Worm (Caenorhabditis elegans) whole organism, L4 larva: ENCODE measurements around the gene ZK829.1.
A peak's percentile ranks its signal among the peaks of the same experiment; 100 is the strongest.

Experiments used
- F26F4.8 ChIP-seq: fragments of 200-800 bp; sonication (Bioruptor generic); conservative IDR thresholded peaks from 2 replicates; pipeline ENCODE4 v1.3.6; 2022; ENCODE audit warnings: missing genetic modification characterization, missing compliant biosample characterization
- F37D6.2 ChIP-seq: sonication (generic microtip); optimal IDR thresholded peaks from 2 replicates; lab custom pipeline; 2016; ENCODE audit warnings: mild to moderate bottlenecking, missing genetic modification characterization, missing compliant biosample characterization
- F49E8.2 ChIP-seq: sonication (generic microtip); optimal IDR thresholded peaks from 2 replicates; lab custom pipeline; 2016; ENCODE audit warnings: missing compliant biosample characterization, mild to moderate bottlenecking, missing genetic modification characterization, borderline replicate concordance
- R02D3.7 ChIP-seq: fragments of 150-350 bp; sonication (generic microtip); optimal IDR thresholded peaks from 3 replicates; lab custom pipeline; 2014; ENCODE audit warnings: missing biosample characterization, missing genetic modification characterization
- T26A8.4 ChIP-seq: fragments of 200-800 bp; sonication (Bioruptor generic); IDR thresholded peaks from 2 replicates; pipeline ENCODE4 v1.3.6; 2022; ENCODE audit warnings: missing genetic modification characterization, missing compliant biosample characterization
- Y105C5A.15 ChIP-seq: fragments of 200-800 bp; sonication (Bioruptor generic); IDR thresholded peaks from 2 replicates; pipeline ENCODE4 v1.3.6; 2022; ENCODE audit warnings: missing genetic modification characterization, missing compliant biosample characterization
- Y5F2A.4 ChIP-seq: fragments of 200-800 bp; sonication (Bioruptor generic); optimal IDR thresholded peaks from 2 replicates; lab custom pipeline; 2018; ENCODE audit warnings: mild to moderate bottlenecking, missing genetic modification characterization, missing compliant biosample characterization
- ZK337.2 ChIP-seq: fragments of 200-800 bp; sonication (Bioruptor generic); IDR thresholded peaks from 2 replicates; pipeline ENCODE4 v1.3.6; 2022; ENCODE audit warnings: missing genetic modification reagents, missing genetic modification characterization, missing compliant biosample characterization
- aha-1 ChIP-seq: fragments of 150-350 bp; peaks from one replicate; lab custom pipeline; 2014; ENCODE audit warnings: missing biosample characterization, missing genetic modification characterization
- ceh-20 ChIP-seq: fragments of 200-800 bp; sonication (Bioruptor generic); IDR thresholded peaks from 2 replicates; pipeline ENCODE4 v1.3.6; 2022; ENCODE audit warnings: missing genetic modification reagents, missing genetic modification characterization, missing compliant biosample characterization
- ceh-62 ChIP-seq: sonication (generic microtip); optimal IDR thresholded peaks from 2 replicates; lab custom pipeline; 2017; ENCODE audit warnings: missing biosample characterization, missing genetic modification characterization
- ceh-82 ChIP-seq: sonication (generic microtip); optimal IDR thresholded peaks from 2 replicates; lab custom pipeline; 2017; ENCODE audit warnings: missing biosample characterization, missing genetic modification characterization
- daf-19 ChIP-seq: fragments of 200-800 bp; sonication (Bioruptor generic); conservative IDR thresholded peaks from 2 replicates; pipeline ENCODE4 v1.3.6; 2022; ENCODE audit warnings: missing genetic modification characterization, missing compliant biosample characterization
- daf-8 ChIP-seq: fragments of 200-800 bp; sonication (Bioruptor generic); IDR thresholded peaks from 2 replicates; pipeline ENCODE4 v1.3.6; 2022; ENCODE audit warnings: missing genetic modification characterization, missing compliant biosample characterization
- dmd-6 ChIP-seq: fragments of 200-800 bp; sonication (Bioruptor generic); IDR thresholded peaks from 2 replicates; pipeline ENCODE4 v1.3.6; 2022; ENCODE audit warnings: missing genetic modification reagents, missing genetic modification characterization, missing compliant biosample characterization
- dmd-8 ChIP-seq: fragments of 200-800 bp; sonication (Bioruptor generic); IDR thresholded peaks from 2 replicates; pipeline ENCODE4 v1.3.6; 2022; ENCODE audit warnings: missing genetic modification characterization, missing compliant biosample characterization
- dmd-9 ChIP-seq: fragments of 200-800 bp; sonication (Bioruptor generic); IDR thresholded peaks from 2 replicates; pipeline ENCODE4 v1.3.6; 2022; ENCODE audit warnings: missing genetic modification reagents, missing genetic modification characterization, missing compliant biosample characterization
- dve-1 ChIP-seq: sonication (generic microtip); optimal IDR thresholded peaks from 2 replicates; lab custom pipeline; 2017; ENCODE audit warnings: antibody characterized with exemption, mild to moderate bottlenecking, missing genetic modification characterization, missing compliant biosample characterization; ENCODE audit not compliant: insufficient read depth
- fkh-10 ChIP-seq: fragments of 150-350 bp; optimal IDR thresholded peaks from 2 replicates; lab custom pipeline; 2014; ENCODE audit warnings: missing biosample characterization, missing genetic modification reagents, missing genetic modification characterization
- hlh-30 ChIP-seq: sonication (generic microtip); optimal IDR thresholded peaks from 2 replicates; lab custom pipeline; 2017; ENCODE audit warnings: antibody characterized with exemption, mild to moderate bottlenecking, missing genetic modification characterization, missing compliant biosample characterization; ENCODE audit not compliant: insufficient read depth
- hmg-1.1 ChIP-seq: fragments of 200-800 bp; sonication (Bioruptor generic); IDR thresholded peaks from 2 replicates; pipeline ENCODE4 v1.3.6; 2022; ENCODE audit warnings: missing genetic modification reagents, missing genetic modification characterization, missing compliant biosample characterization
- lim-7 ChIP-seq: fragments of 200-800 bp; sonication (Bioruptor generic); IDR thresholded peaks from 2 replicates; pipeline ENCODE4 v1.3.6; 2022; ENCODE audit warnings: missing genetic modification characterization, missing compliant biosample characterization
- lin-13 ChIP-seq: fragments of 150-350 bp; optimal IDR thresholded peaks from 2 replicates; lab custom pipeline; 2014; ENCODE audit warnings: missing biosample characterization, missing genetic modification reagents, missing genetic modification characterization
- lin-29 ChIP-seq: fragments of 200-800 bp; sonication (Bioruptor generic); IDR thresholded peaks from 2 replicates; pipeline ENCODE4 v1.3.6; 2022; ENCODE audit warnings: missing genetic modification reagents, missing genetic modification characterization, missing compliant biosample characterization
- mdt-29 ChIP-seq: fragments of 200-800 bp; sonication (Bioruptor generic); IDR thresholded peaks from 2 replicates; pipeline ENCODE4 v1.3.6; 2022; ENCODE audit warnings: missing genetic modification reagents, missing genetic modification characterization, missing compliant biosample characterization
- mes-2 ChIP-seq: sonication (generic microtip); optimal IDR thresholded peaks from 2 replicates; lab custom pipeline; 2016; ENCODE audit warnings: missing genotype, mild to moderate bottlenecking, missing genetic modification characterization, missing compliant biosample characterization; ENCODE audit not compliant: poor library complexity, severe bottlenecking
- nhr-10 ChIP-seq: fragments of 150-350 bp; optimal IDR thresholded peaks from 2 replicates; lab custom pipeline; 2014; ENCODE audit warnings: missing biosample characterization, missing genetic modification characterization
- nhr-102 ChIP-seq: sonication (generic microtip); optimal IDR thresholded peaks from 2 replicates; lab custom pipeline; 2016; ENCODE audit warnings: mild to moderate bottlenecking, missing genetic modification characterization, moderate library complexity, missing compliant biosample characterization
- nhr-11 ChIP-seq: fragments of 150-350 bp; optimal IDR thresholded peaks from 2 replicates; lab custom pipeline; 2014; ENCODE audit warnings: missing biosample characterization, missing genetic modification characterization
- nhr-42 ChIP-seq: fragments of 200-800 bp; sonication (Bioruptor generic); IDR thresholded peaks from 2 replicates; pipeline ENCODE4 v1.3.6; 2022; ENCODE audit warnings: missing genetic modification characterization, missing compliant biosample characterization
- nhr-48 ChIP-seq: sonication (generic microtip); optimal IDR thresholded peaks from 2 replicates; lab custom pipeline; 2016; ENCODE audit warnings: mild to moderate bottlenecking, missing genetic modification characterization, missing compliant biosample characterization
- nhr-6 ChIP-seq: fragments of 150-350 bp; optimal IDR thresholded peaks from 2 replicates; lab custom pipeline; 2014; ENCODE audit warnings: missing biosample characterization, missing genetic modification characterization
- nhr-77 ChIP-seq: fragments of 150-350 bp; optimal IDR thresholded peaks from 2 replicates; lab custom pipeline; 2014; ENCODE audit warnings: missing biosample characterization, missing genetic modification characterization
- pha-4 ChIP-seq, 2 experiments: fragments of 150-350 bp in 1 of 2; fragments of 200-800 bp in 1 of 2; sonication (Bioruptor generic) in 1 of 2; IDR thresholded peaks in 1 of 2; optimal IDR thresholded peaks in 1 of 2; 2 replicates each; pipeline versions ENCODE4 v1.3.6 to Lab custom; 2014 to 2022; ENCODE audit warnings: missing genetic modification characterization in 2 of 2, missing genetic modification reagents in 2 of 2, missing biosample characterization in 1 of 2, missing compliant biosample characterization in 1 of 2
- pqm-1 ChIP-seq: sonication (generic microtip); optimal IDR thresholded peaks from 2 replicates; lab custom pipeline; 2017; ENCODE audit warnings: missing biosample characterization, missing genetic modification characterization
- saeg-2 ChIP-seq: fragments of 200-800 bp; sonication (Bioruptor generic); IDR thresholded peaks from 2 replicates; pipeline ENCODE4 v1.3.6; 2022; ENCODE audit warnings: missing genetic modification reagents, missing genetic modification characterization, missing compliant biosample characterization
- set-16 ChIP-seq: fragments of 200-800 bp; sonication (Bioruptor generic); IDR thresholded peaks from 2 replicates; pipeline ENCODE4 v1.3.6; 2022; ENCODE audit warnings: missing genetic modification reagents, missing genetic modification characterization, missing compliant biosample characterization
- skn-1 ChIP-seq: fragments of 150-350 bp; optimal IDR thresholded peaks from 2 replicates; lab custom pipeline; 2014; ENCODE audit warnings: missing biosample characterization, missing genetic modification characterization
- snpc-4 ChIP-seq: fragments of 150-350 bp; optimal IDR thresholded peaks from 2 replicates; lab custom pipeline; 2014; ENCODE audit warnings: missing biosample characterization, missing genetic modification characterization
- tra-1 ChIP-seq: fragments of 200-800 bp; sonication (Bioruptor generic); IDR thresholded peaks from 2 replicates; pipeline ENCODE4 v1.3.6; 2022; ENCODE audit warnings: missing genetic modification reagents, missing genetic modification characterization, missing compliant biosample characterization
- zfp-2 ChIP-seq: sonication (generic microtip); optimal IDR thresholded peaks from 2 replicates; lab custom pipeline; 2016; ENCODE audit warnings: mild to moderate bottlenecking, missing genetic modification characterization, missing compliant biosample characterization
- zfp-3 ChIP-seq: fragments of 200-800 bp; sonication (Bioruptor generic); conservative IDR thresholded peaks from 2 replicates; pipeline ENCODE4 v1.3.6; 2022; ENCODE audit warnings: missing genetic modification reagents, missing genetic modification characterization, missing compliant biosample characterization

The ZK829.1 gene

DNA sequence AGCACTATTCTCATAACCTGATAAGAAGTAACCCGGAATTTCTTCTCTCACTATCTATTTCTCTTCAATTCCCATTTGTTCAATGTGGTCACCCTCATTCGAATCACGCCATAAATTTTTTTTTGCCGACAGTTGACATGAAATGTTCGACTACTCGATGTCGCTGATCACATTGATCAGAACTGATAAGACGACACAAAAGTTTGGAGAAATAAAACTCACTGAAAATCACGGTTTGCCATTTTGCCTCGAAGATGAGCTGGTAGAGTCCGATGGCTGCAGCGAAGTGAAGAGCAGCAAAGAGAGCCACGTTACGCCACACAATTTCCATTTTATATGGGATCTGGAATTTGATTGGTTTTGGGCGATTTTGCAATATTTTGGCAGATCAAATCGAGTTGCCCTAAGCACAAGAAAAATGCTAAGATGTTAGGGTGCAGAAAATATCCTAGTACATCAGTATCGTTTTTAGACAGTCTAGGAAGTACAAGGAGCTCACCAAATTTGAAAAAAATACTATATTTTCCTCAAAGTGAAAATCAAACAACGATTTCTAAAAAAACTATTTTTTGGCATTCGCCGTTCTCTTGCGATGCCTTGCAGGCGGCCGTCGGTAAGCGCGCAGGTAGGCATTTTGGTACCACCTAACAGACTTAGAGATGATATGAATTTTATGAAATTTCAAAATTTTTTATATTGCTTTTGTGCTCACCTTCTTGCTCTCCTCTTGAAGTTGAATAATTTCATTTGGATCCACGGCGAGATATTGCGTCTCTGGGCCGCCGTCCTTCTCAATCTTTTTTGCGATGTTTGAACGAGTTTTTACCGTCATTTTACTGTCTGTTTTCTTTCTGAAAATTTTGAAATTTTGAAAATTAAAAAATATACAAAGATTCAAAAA is 27.1 kb downstream of the ZK829.1 start, which contains the start of gene fat-6 (continued):
- TF ChIP-seq lin-29 (GFP tag; lab: Robert Waterston, UW) (no peak), nhr-42 (GFP tag; lab: Robert Waterston, UW) (no peak), Y105C5A.15 (GFP tag; lab: Robert Waterston, UW) (no peak), nhr-48 (tag; lab: Kevin White, UChicago) (peak; percentile 38), pqm-1 (tag; lab: Kevin White, UChicago) (no peak), nhr-6 (tag; lab: Kevin White, UChicago) (no peak), set-16 (GFP tag; lab: Robert Waterston, UW) (no peak), Y5F2A.4 (GFP tag; lab: Kevin White, UChicago) (no peak), snpc-4 (no peak), daf-19 (GFP tag; lab: Robert Waterston, UW) (peak; percentile 44; the same call in 1 of the 2 replicates), nhr-11 (no peak), mes-2 (tag; lab: Kevin White, UChicago) (no peak), skn-1 (tag; lab: Kevin White, UChicago) (no peak), F37D6.2 (no peak), daf-8 (GFP tag; lab: Robert Waterston, UW) (no peak), T26A8.4 (GFP tag; lab: Robert Waterston, UW) (peak; percentile 30; the same call in 1 of the 2 replicates)

DNA sequence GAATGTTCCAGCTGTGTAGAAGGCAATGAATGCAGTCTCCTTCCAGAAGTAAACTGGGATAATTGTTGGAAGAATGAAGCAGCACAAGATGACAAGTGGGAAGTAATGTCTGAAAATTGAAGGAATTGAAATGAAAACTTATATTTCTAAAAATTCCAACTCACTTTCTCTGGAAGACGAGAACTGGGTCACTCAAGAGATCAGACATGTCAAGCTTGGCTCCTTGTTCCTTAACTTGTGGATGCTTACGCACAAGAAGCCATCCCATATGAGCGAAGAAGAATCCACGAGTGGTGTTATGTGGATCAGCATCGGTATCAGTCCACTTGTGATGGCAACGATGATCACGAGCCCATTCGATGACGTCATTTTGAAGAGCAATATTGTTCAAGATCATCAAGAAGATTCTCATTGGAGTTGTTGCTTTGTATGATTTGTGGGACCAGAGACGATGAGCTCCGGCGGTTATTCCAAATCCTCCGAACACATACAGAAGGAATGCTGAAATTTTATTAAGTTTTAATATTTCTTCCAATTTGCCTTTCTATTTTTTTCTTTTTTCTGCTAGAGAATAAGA is 27.9 kb downstream of the ZK829.1 start:
- TF ChIP-seq tra-1 (GFP tag; lab: Robert Waterston, UW) (0 out of 2 replicates have a peak, but pooled peaks have one; percentile 38), nhr-11 (no peak), mes-2 (tag; lab: Kevin White, UChicago) (peak; percentile 9), dve-1 (tag; lab: Kevin White, UChicago) (no peak), ceh-62 (tag; lab: Kevin White, UChicago) (no peak), aha-1 (tag; lab: Kevin White, UChicago) (peak; percentile 76), zfp-3 (GFP tag; lab: Robert Waterston, UW) (peak; percentile 85)

DNA sequence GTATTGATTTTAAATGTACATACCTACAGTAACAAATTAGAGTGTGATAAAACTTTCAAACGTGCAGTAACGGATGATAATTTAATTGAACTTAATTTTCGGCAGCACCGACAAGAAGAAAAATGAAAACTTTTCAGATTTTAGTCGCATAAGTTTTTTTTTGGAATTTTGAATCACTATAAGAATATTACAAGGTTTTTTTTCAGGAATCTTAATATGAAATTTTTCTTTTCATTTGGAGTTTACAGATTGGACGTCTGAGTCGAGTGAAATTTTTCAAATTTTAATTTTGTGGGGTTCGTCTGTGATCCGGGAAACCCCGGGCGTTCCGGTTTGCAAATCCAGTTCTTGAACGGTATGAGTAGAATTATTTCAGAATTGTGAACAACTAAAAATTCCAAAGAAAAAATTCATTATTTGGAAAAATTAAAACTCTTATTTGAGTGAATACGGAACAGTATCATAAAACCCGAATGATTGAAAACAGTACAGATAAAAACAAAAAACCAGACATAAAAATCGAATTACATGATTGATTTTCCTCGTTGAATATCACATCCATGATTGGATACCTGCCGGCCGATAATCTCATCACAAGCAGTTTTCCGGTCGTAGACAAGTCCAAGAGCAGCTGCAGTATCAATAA is 28.8 kb downstream of the ZK829.1 start:
- TF ChIP-seq hmg-1.1 (GFP tag; lab: Robert Waterston, UW) (no peak; the same call in 1 of the 2 replicates), lim-7 (GFP tag; lab: Robert Waterston, UW) (no peak), zfp-2 (tag; lab: Kevin White, UChicago) (no peak), nhr-77 (tag; lab: Kevin White, UChicago) (peak; percentile 71), nhr-11 (no peak), F49E8.2 (tag; lab: Kevin White, UChicago) (no peak), ZK337.2 (no peak), fkh-10 (no peak), dmd-6 (peak; percentile 48), hlh-30 (no peak), nhr-6 (tag; lab: Kevin White, UChicago) (no peak), nhr-10 (tag; lab: Kevin White, UChicago) (peak; percentile 20), dve-1 (tag; lab: Kevin White, UChicago) (peak; percentile 38), nhr-102 (tag; lab: Kevin White, UChicago) (peak; percentile 12), ceh-20 (GFP tag; lab: Robert Waterston, UW) (no peak; the same call in 1 of the 2 replicates), set-16 (GFP tag; lab: Robert Waterston, UW) (no peak), saeg-2 (no peak), dmd-8 (no peak), dmd-9 (GFP tag; lab: Robert Waterston, UW) (no peak), lin-13 (GFP tag; lab: Kevin White, UChicago) (peak; percentile 41), R02D3.7 (tag; lab: Kevin White, UChicago) (no peak), mdt-29 (GFP tag; lab: Robert Waterston, UW) (peak; percentile 73; the same call in 1 of the 2 replicates), ceh-82 (no peak), ceh-62 (tag; lab: Kevin White, UChicago) (no peak), pha-4 (GFP tag; IDR thresholded peaks at IDR 0.05; lab: Robert Waterston, UW) (0 out of 2 replicates have a peak, but pooled peaks have one; percentile 68), pha-4 (tag; optimal IDR thresholded peaks at IDR 0.05; lab: Kevin White, UChicago) (no peak), F26F4.8 (GFP tag; lab: Robert Waterston, UW) (no peak), skn-1 (tag; lab: Kevin White, UChicago) (no peak)
